Worm (Caenorhabditis elegans) whole organism, young adult: ENCODE measurements around the gene F25B4.4.
"Not testable (repeated sequence)": the region's sequence is repeated elsewhere in the genome, so short reads cannot be mapped to it uniquely, and the experiment has no call there.

Experiments
- attf-5 ChIP-seq: fragments of 200-800 bp; sonication (Bioruptor generic); optimal IDR thresholded peaks from 2 replicates; lab custom pipeline; 2018; ENCODE audit warnings: mild to moderate bottlenecking, missing genetic modification characterization, missing compliant biosample characterization
- ceh-58 ChIP-seq: fragments of 200-800 bp; sonication (Bioruptor generic); IDR thresholded peaks from 2 replicates; pipeline ENCODE4 v1.3.6; 2022; ENCODE audit warnings: missing genetic modification characterization, missing compliant biosample characterization
- him-1 ChIP-seq: sonication (generic microtip); optimal IDR thresholded peaks from 2 replicates; lab custom pipeline; 2016; ENCODE audit warnings: missing genotype, missing genetic modification reagents, missing genetic modification characterization, missing compliant biosample characterization
- madf-3 ChIP-seq: fragments of 200-800 bp; sonication (Bioruptor generic); IDR thresholded peaks from 2 replicates; pipeline ENCODE4 v1.3.6; 2022; ENCODE audit warnings: missing genetic modification reagents, missing genetic modification characterization, missing compliant biosample characterization
- pha-4 ChIP-seq: fragments of 150-350 bp; sonication (generic microtip); optimal IDR thresholded peaks from 2 replicates; lab custom pipeline; 2014; ENCODE audit warnings: missing biosample characterization, missing genetic modification reagents, missing genetic modification characterization
- sea-2 ChIP-seq: fragments of 200-800 bp; sonication (Bioruptor generic); IDR thresholded peaks from 2 replicates; pipeline ENCODE4 v1.3.6; 2022; ENCODE audit warnings: missing genetic modification characterization, missing compliant biosample characterization
- unc-62 ChIP-seq: fragments of 150-350 bp; optimal IDR thresholded peaks from 2 replicates; lab custom pipeline; 2014; ENCODE audit warnings: missing biosample characterization, missing genetic modification reagents, missing genetic modification characterization

DNA sequence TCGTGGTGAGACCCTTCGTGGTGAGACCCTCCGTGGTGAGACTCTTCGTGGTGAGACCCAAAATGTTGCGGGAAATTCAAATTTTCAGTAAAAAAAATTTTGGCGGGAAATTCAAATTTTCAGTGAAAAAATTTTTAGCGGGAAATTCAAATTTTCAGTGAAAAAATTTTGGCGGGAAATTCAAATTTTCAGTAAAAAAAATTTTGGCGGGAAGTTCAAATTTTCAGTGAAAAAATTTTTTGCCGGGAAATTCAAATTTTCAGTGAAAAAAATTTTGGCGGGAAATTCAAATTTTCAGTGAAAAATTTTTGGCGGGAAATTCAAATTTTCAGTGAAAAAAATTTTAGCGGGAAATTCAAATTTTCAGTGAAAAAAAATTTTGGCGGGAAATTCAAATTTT is 44.6 kb upstream of the F25B4.4 start:
- TF ChIP-seq unc-62; him-1 (tag; lab: Kevin White, UChicago); ceh-58 (GFP tag; lab: Robert Waterston, UW); madf-3; pha-4; attf-5 (GFP tag; lab: Kevin White, UChicago); sea-2 (GFP tag; lab: Robert Waterston, UW): not testable (repeated sequence)
